Worm (Caenorhabditis elegans) whole organism, young adult: Measurements from ENCODE around the gene C39D10.5.

Experiments
- B0019.2 ChIP-seq: fragments of 200-800 bp; sonication (Bioruptor generic); conservative IDR thresholded peaks from 2 replicates; pipeline ENCODE4 v1.3.6; 2022; ENCODE audit warnings: missing genetic modification reagents, missing genetic modification characterization, missing compliant biosample characterization
- B0261.1 ChIP-seq: sonication (generic microtip); optimal IDR thresholded peaks from 2 replicates; lab custom pipeline; 2016; ENCODE audit warnings: mild to moderate bottlenecking, missing genetic modification characterization, moderate library complexity, missing compliant biosample characterization
- C06A6.2 ChIP-seq: fragments of 200-800 bp; sonication (Bioruptor generic); conservative IDR thresholded peaks from 2 replicates; pipeline ENCODE4 v1.3.6; 2022; ENCODE audit warnings: missing genetic modification characterization, missing compliant biosample characterization
- F10E7.11 ChIP-seq: sonication (generic microtip); optimal IDR thresholded peaks from 2 replicates; lab custom pipeline; 2017; ENCODE audit warnings: mild to moderate bottlenecking, missing genetic modification characterization, moderate library complexity, missing compliant biosample characterization
- F57A8.1 ChIP-seq: fragments of 200-800 bp; sonication (Bioruptor generic); optimal IDR thresholded peaks from 2 replicates; lab custom pipeline; 2018; ENCODE audit warnings: mild to moderate bottlenecking, missing genetic modification characterization, moderate library complexity, missing compliant biosample characterization
- F57C9.4 ChIP-seq: sonication (generic microtip); optimal IDR thresholded peaks from 2 replicates; lab custom pipeline; 2017; ENCODE audit warnings: mild to moderate bottlenecking, missing genetic modification characterization, missing compliant biosample characterization
- T26A5.8 ChIP-seq: sonication (generic microtip); optimal IDR thresholded peaks from 2 replicates; lab custom pipeline; 2016; ENCODE audit warnings: missing genetic modification characterization, missing compliant biosample characterization
- Y95B8A.8 ChIP-seq: fragments of 200-800 bp; sonication (Bioruptor generic); IDR thresholded peaks from 2 replicates; pipeline ENCODE4 v1.3.6; 2022; ENCODE audit warnings: missing genetic modification reagents, missing genetic modification characterization, missing compliant biosample characterization
- attf-3 ChIP-seq: fragments of 200-800 bp; sonication (Bioruptor generic); conservative IDR thresholded peaks from 2 replicates; pipeline ENCODE4 v1.3.6; 2022; ENCODE audit warnings: missing genetic modification reagents, missing genetic modification characterization, missing compliant biosample characterization
- cebp-1 ChIP-seq, 2 experiments: fragments of 200-800 bp in 1 of 2; sonication (Bioruptor generic) in 1 of 2; sonication (generic microtip) in 1 of 2; IDR thresholded peaks in 1 of 2; optimal IDR thresholded peaks in 1 of 2; 2 replicates each; pipeline versions ENCODE4 v1.3.6 to Lab custom; 2017 to 2022; ENCODE audit warnings: missing compliant biosample characterization in 2 of 2, missing genetic modification characterization in 2 of 2, mild to moderate bottlenecking in 1 of 2, missing genetic modification reagents in 1 of 2, moderate library complexity in 1 of 2
- ceh-100 ChIP-seq: fragments of 200-800 bp; sonication (Bioruptor generic); IDR thresholded peaks from 2 replicates; pipeline ENCODE4 v1.3.6; 2022; ENCODE audit warnings: missing genetic modification reagents, missing genetic modification characterization, missing compliant biosample characterization
- ceh-27 ChIP-seq: fragments of 200-800 bp; sonication (Bioruptor generic); optimal IDR thresholded peaks from 2 replicates; lab custom pipeline; 2018; ENCODE audit warnings: mild to moderate bottlenecking, missing genetic modification characterization, moderate library complexity, missing compliant biosample characterization
- ceh-79 ChIP-seq: sonication (generic microtip); optimal IDR thresholded peaks from 2 replicates; lab custom pipeline; 2017; ENCODE audit warnings: mild to moderate bottlenecking, missing genetic modification characterization, missing compliant biosample characterization
- die-1 ChIP-seq: sonication (generic microtip); optimal IDR thresholded peaks from 2 replicates; lab custom pipeline; 2016; ENCODE audit warnings: missing genotype, mild to moderate bottlenecking, missing genetic modification characterization, missing compliant biosample characterization
- ekl-4 ChIP-seq: fragments of 200-800 bp; sonication (Bioruptor generic); IDR thresholded peaks from 2 replicates; pipeline ENCODE4 v1.3.6; 2022; ENCODE audit warnings: missing genetic modification reagents, missing genetic modification characterization, missing compliant biosample characterization
- fkh-3 ChIP-seq: sonication (generic microtip); optimal IDR thresholded peaks from 2 replicates; lab custom pipeline; 2016; ENCODE audit warnings: mild to moderate bottlenecking, missing genetic modification characterization, missing compliant biosample characterization
- him-1 ChIP-seq: sonication (generic microtip); optimal IDR thresholded peaks from 2 replicates; lab custom pipeline; 2016; ENCODE audit warnings: missing genotype, missing genetic modification reagents, missing genetic modification characterization, missing compliant biosample characterization
- hlh-12 ChIP-seq: sonication (generic microtip); optimal IDR thresholded peaks from 2 replicates; lab custom pipeline; 2016; ENCODE audit warnings: missing genetic modification characterization, missing compliant biosample characterization
- hlh-26 ChIP-seq: fragments of 200-800 bp; sonication (Bioruptor generic); conservative IDR thresholded peaks from 2 replicates; pipeline ENCODE4 v1.3.6; 2022; ENCODE audit warnings: missing genetic modification reagents, missing genetic modification characterization, missing compliant biosample characterization
- hmg-20 ChIP-seq: fragments of 200-800 bp; sonication (Bioruptor generic); IDR thresholded peaks from 2 replicates; pipeline ENCODE4 v1.3.6; 2022; ENCODE audit warnings: missing genetic modification reagents, missing genetic modification characterization, missing compliant biosample characterization
- lin-40 ChIP-seq: sonication (generic microtip); optimal IDR thresholded peaks from 2 replicates; lab custom pipeline; 2016; ENCODE audit warnings: missing genetic modification characterization, mild to moderate bottlenecking, missing compliant biosample characterization, missing genotype, missing genetic modification reagents
- madf-3 ChIP-seq: fragments of 200-800 bp; sonication (Bioruptor generic); IDR thresholded peaks from 2 replicates; pipeline ENCODE4 v1.3.6; 2022; ENCODE audit warnings: missing genetic modification reagents, missing genetic modification characterization, missing compliant biosample characterization
- madf-6 ChIP-seq: fragments of 200-800 bp; sonication (Bioruptor generic); IDR thresholded peaks from 2 replicates; pipeline ENCODE4 v1.3.6; 2022; ENCODE audit warnings: missing genetic modification reagents, missing genetic modification characterization, missing compliant biosample characterization
- mcd-1 ChIP-seq: fragments of 200-800 bp; sonication (Bioruptor generic); IDR thresholded peaks from 2 replicates; pipeline ENCODE4 v1.3.6; 2022; ENCODE audit warnings: missing genetic modification reagents, missing genetic modification characterization, missing compliant biosample characterization
- mxl-1 ChIP-seq: sonication (generic microtip); optimal IDR thresholded peaks from 2 replicates; lab custom pipeline; 2016; ENCODE audit warnings: missing genetic modification characterization, missing compliant biosample characterization
- nhr-27 ChIP-seq: fragments of 200-800 bp; sonication (Bioruptor generic); optimal IDR thresholded peaks from 2 replicates; lab custom pipeline; 2018; ENCODE audit warnings: mild to moderate bottlenecking, missing genetic modification characterization, moderate library complexity, missing compliant biosample characterization
- nhr-90 ChIP-seq: sonication (generic microtip); optimal IDR thresholded peaks from 2 replicates; lab custom pipeline; 2016; ENCODE audit warnings: missing genotype, mild to moderate bottlenecking, missing genetic modification characterization, missing compliant biosample characterization
- rec-8 ChIP-seq, 2 experiments: sonication (generic microtip); optimal IDR thresholded peaks; 2 replicates each; lab custom pipeline; 2016; ENCODE audit warnings: mild to moderate bottlenecking in 2 of 2, missing genetic modification characterization in 2 of 2, missing genetic modification reagents in 2 of 2, missing genotype in 2 of 2, missing biosample characterization in 1 of 2, missing compliant biosample characterization in 1 of 2, moderate library complexity in 1 of 2
- rpc-1 ChIP-seq, 2 experiments: fragments of 150-350 bp in 1 of 2; sonication (generic microtip) in 1 of 2; optimal IDR thresholded peaks; 2 replicates each; lab custom pipeline; 2014 to 2018; ENCODE audit warnings: missing biosample characterization in 1 of 2, missing genetic modification characterization in 1 of 2, missing genetic modification reagents in 1 of 2, missing genotype in 1 of 2
- snpc-3.4 ChIP-seq: sonication (generic microtip); optimal IDR thresholded peaks from 2 replicates; lab custom pipeline; 2017; ENCODE audit warnings: missing genetic modification characterization, mild to moderate bottlenecking, missing compliant biosample characterization, antibody characterized with exemption, moderate library complexity, missing genotype, missing genetic modification reagents
- tbx-9 ChIP-seq: sonication (generic microtip); optimal IDR thresholded peaks from 2 replicates; lab custom pipeline; 2016; ENCODE audit warnings: borderline replicate concordance, missing genetic modification characterization, inconsistent platforms, missing compliant biosample characterization
- unc-130 ChIP-seq: sonication (generic microtip); optimal IDR thresholded peaks from 2 replicates; lab custom pipeline; 2016; ENCODE audit warnings: missing genetic modification reagents, missing genetic modification characterization, missing compliant biosample characterization
- ztf-18 ChIP-seq: sonication (generic microtip); optimal IDR thresholded peaks from 2 replicates; lab custom pipeline; 2016; ENCODE audit warnings: missing genotype, mild to moderate bottlenecking, missing genetic modification characterization, missing compliant biosample characterization
- ztf-3 ChIP-seq: fragments of 200-800 bp; sonication (Bioruptor generic); optimal IDR thresholded peaks from 2 replicates; lab custom pipeline; 2018; ENCODE audit warnings: mild to moderate bottlenecking, missing genetic modification characterization, missing compliant biosample characterization

Gene C39D10.5

ce11 chrX:7892296-7892695, at the start of gene C39D10.5:
C39D10.5 (minus strand) TSS chrX:7892396.
- TF ChIP-seq tbx-9 (tag; lab: Kevin White, UChicago): no peak
- no peak for TF ChIP-seq fkh-3
- TF ChIP-seq ceh-27 (GFP tag; lab: Kevin White, UChicago): no peak
- no peak for TF ChIP-seq F10E7.11 (tag; lab: Kevin White, UChicago)
- TF ChIP-seq hmg-20 (GFP tag; lab: Robert Waterston, UW): no peak
- TF ChIP-seq hlh-26 (GFP tag; lab: Robert Waterston, UW): no peak
- TF ChIP-seq ceh-100 (GFP tag; lab: Robert Waterston, UW): no peak
- TF ChIP-seq F57A8.1 (GFP tag; lab: Kevin White, UChicago): no peak
- no peak for TF ChIP-seq die-1 (tag; lab: Kevin White, UChicago)
- TF ChIP-seq B0261.1 (tag; lab: Kevin White, UChicago): no peak
- no peak for TF ChIP-seq mxl-1
- TF ChIP-seq mcd-1 (GFP tag; lab: Robert Waterston, UW): no peak
- no peak for TF ChIP-seq ztf-3
- TF ChIP-seq ceh-79 (tag; lab: Kevin White, UChicago): no peak
- TF ChIP-seq ztf-18 (tag; lab: Kevin White, UChicago): no peak
- no peak for TF ChIP-seq madf-6 (GFP tag; lab: Robert Waterston, UW)
- TF ChIP-seq rec-8 (tag; optimal IDR thresholded peaks at IDR 0.05; lab: Kevin White, UChicago): no peak
- TF ChIP-seq hlh-12 (tag; lab: Kevin White, UChicago): no peak
- TF ChIP-seq him-1 (tag; lab: Kevin White, UChicago): no peak
- TF ChIP-seq B0019.2: no peak

- TF ChIP-seq cebp-1 (GFP tag; IDR thresholded peaks at IDR 0.05; lab: Robert Waterston, UW) (no peak), cebp-1 (tag; optimal IDR thresholded peaks at IDR 0.05; lab: Kevin White, UChicago) (no peak)
These were observed 40.3 kb upstream of the C39D10.5 start for ce11 chrX:7932453-7932852.

ce11 chrX:7930450-7930849, 38.3 kb upstream of the C39D10.5 start, which contains the start of gene zig-3:
zig-3 (plus strand) TSS chrX:7930750.
- TF ChIP-seq attf-3 (GFP tag; lab: Robert Waterston, UW) (no peak), nhr-27 (tag; lab: Kevin White, UChicago) (no peak), lin-40 (tag; lab: Kevin White, UChicago) (no peak), madf-6 (GFP tag; lab: Robert Waterston, UW) (no peak), nhr-90 (tag; lab: Kevin White, UChicago) (no peak), ekl-4 (no peak), T26A5.8 (no peak), cebp-1 (GFP tag; IDR thresholded peaks at IDR 0.05; lab: Robert Waterston, UW) (no peak), cebp-1 (tag; optimal IDR thresholded peaks at IDR 0.05; lab: Kevin White, UChicago) (no peak), Y95B8A.8 (GFP tag; lab: Robert Waterston, UW) (no peak), snpc-3.4 (tag; lab: Kevin White, UChicago) (no peak), rpc-1 (optimal IDR thresholded peaks at IDR 0.05; lab: Kevin White, UChicago) (no peak), rpc-1 (tag; optimal IDR thresholded peaks at IDR 0.05; lab: Kevin White, UChicago) (no peak), unc-130 (GFP tag; lab: Kevin White, UChicago) (no peak), madf-3 (GFP tag; lab: Robert Waterston, UW) (no peak), C06A6.2 (GFP tag; lab: Robert Waterston, UW) (no peak), F57C9.4 (tag; lab: Kevin White, UChicago) (no peak), hmg-20 (GFP tag; lab: Robert Waterston, UW) (no peak)
- TF ChIP-seq, all 124 proteins: peak for 0
